Fruit fly (Drosophila melanogaster): ENCODE measurements around the gene Mnt.

Gene Mnt

dm6 chrX:3748248-3748647 is 76.6 kb downstream of the Mnt start (continued):
- TF ChIP-seq oc (tag; optimal IDR thresholded peaks at IDR 0.05) (peak; percentile 48), CG8089 (GFP tag; optimal IDR thresholded peaks at IDR 0.05) (no peak), lab (GFP tag; optimal IDR thresholded peaks at IDR 0.05) (peak; percentile 85), CG34224 (GFP tag; IDR thresholded peaks at IDR 0.05; ENCODE audit: partially characterized antibody) (no peak), Dref (GFP tag; IDR thresholded peaks at IDR 0.05) (no peak), crp (GFP tag; optimal IDR thresholded peaks at IDR 0.05) (no peak), Spps (tag; optimal IDR thresholded peaks at IDR 0.05) (peak; percentile 4), Dip3 (GFP tag; optimal IDR thresholded peaks at IDR 0.05) (peak; percentile 1), CG12942 (GFP tag; optimal IDR thresholded peaks at IDR 0.05) (peak; percentile 39), CG7786 (GFP tag; optimal IDR thresholded peaks at IDR 0.05) (no peak), knrl (GFP tag; IDR thresholded peaks at IDR 0.05; ENCODE audit: partially characterized antibody) (no peak), so (GFP tag; IDR thresholded peaks at IDR 0.05) (peak; percentile 64), sob (GFP tag; IDR thresholded peaks at IDR 0.05) (peak; percentile 45; the same call in 1 of the 2 replicates), CG18011 (GFP tag; optimal IDR thresholded peaks at IDR 0.05) (peak; percentile 29), CG2875 (GFP tag; optimal IDR thresholded peaks at IDR 0.05) (peak; percentile 34), Ets65A (GFP tag) (peak; percentile 82), GATAe (GFP tag; conservative IDR thresholded peaks at IDR 0.05) (no peak), grn (GFP tag; optimal IDR thresholded peaks at IDR 0.05) (no peak), chif (GFP tag; optimal IDR thresholded peaks at IDR 0.05) (peak in 1 of 2 experiments; percentile 21), lov (optimal IDR thresholded peaks at IDR 0.05) (no peak), lov (GFP tag; IDR thresholded peaks at IDR 0.05) (no peak), CG3995 (GFP tag; optimal IDR thresholded peaks at IDR 0.05) (no peak), E2f1 (GFP tag; IDR thresholded peaks at IDR 0.05) (peak; percentile 47; the same call in 1 of the 2 replicates), bbx (GFP tag; IDR thresholded peaks at IDR 0.05; ENCODE audit: partially characterized antibody) (no peak), Doc2 (GFP tag; IDR thresholded peaks at IDR 0.05) (no peak), Dfd (GFP tag; optimal IDR thresholded peaks at IDR 0.05) (no peak), dpn (GFP tag; optimal IDR thresholded peaks at IDR 0.05) (peak; percentile 31 to 60), CG18619 (GFP tag; optimal IDR thresholded peaks at IDR 0.05) (peak; percentile 66), CG10366 (GFP tag; IDR thresholded peaks at IDR 0.05) (peak; percentile 51), HLH54F (GFP tag; optimal IDR thresholded peaks at IDR 0.05) (no peak), fd64A (GFP tag; optimal IDR thresholded peaks at IDR 0.05) (peak; percentile 12), CG6272 (GFP tag; IDR thresholded peaks at IDR 0.05) (no peak), pnt (GFP tag; optimal IDR thresholded peaks at IDR 0.05) (no peak), dati (GFP tag; IDR thresholded peaks at IDR 0.05) (no peak), Sox100B (GFP tag; optimal IDR thresholded peaks at IDR 0.05) (peak; percentile 81), slp2 (GFP tag; optimal IDR thresholded peaks at IDR 0.05) (no peak), CG32532 (GFP tag; IDR thresholded peaks at IDR 0.05) (peak; percentile 62; the same call in 1 of the 2 replicates), Mad (GFP tag; optimal IDR thresholded peaks at IDR 0.05) (no peak), CG8290 (GFP tag; optimal IDR thresholded peaks at IDR 0.05) (no peak), CG8290 (tag; optimal IDR thresholded peaks at IDR 0.05) (peak in 1 of 2 experiments; percentile 44), CG1602 (GFP tag; optimal IDR thresholded peaks at IDR 0.05) (peak; percentile 52), CG33213 (GFP tag; optimal IDR thresholded peaks at IDR 0.05) (no peak), Bdp1 (GFP tag; optimal IDR thresholded peaks at IDR 0.05) (no peak), CG16813 (GFP tag; IDR thresholded peaks at IDR 0.05; ENCODE audit: partially characterized antibody) (no peak), C15 (GFP tag; IDR thresholded peaks at IDR 0.05) (no peak), CG32772 (GFP tag; IDR thresholded peaks at IDR 0.05) (no peak), az2 (GFP tag; optimal IDR thresholded peaks at IDR 0.05) (peak; percentile 55), CG11696 (GFP tag; IDR thresholded peaks at IDR 0.05) (peak; percentile 86), Drgx (GFP tag; IDR thresholded peaks at IDR 0.05) (peak; percentile 90), zen (tag; optimal IDR thresholded peaks at IDR 0.05) (peak; percentile 34), B-H2 (GFP tag; optimal IDR thresholded peaks at IDR 0.05) (no peak), dmrt99B (tag; optimal IDR thresholded peaks at IDR 0.05) (peak; percentile 86)
